Fruit fly (Drosophila melanogaster) whole organism, adult: ENCODE measurements around the gene Slh.

Source experiments
- CG11617 ChIP-seq: fragments of 200-800 bp; sonication (Bioruptor generic); optimal IDR thresholded peaks from 2 replicates; lab custom pipeline; 2017; ENCODE audit warnings: mild to moderate bottlenecking, missing biosample characterization, missing genetic modification reagents, missing genetic modification characterization
- CG12768 ChIP-seq: fragments of 200-800 bp; sonication (Bioruptor generic); optimal IDR thresholded peaks from 2 replicates; lab custom pipeline; 2017; ENCODE audit warnings: missing biosample characterization, missing genetic modification characterization, mild to moderate bottlenecking, moderate library complexity, missing genetic modification reagents
- CG33017 ChIP-seq: fragments of 200-800 bp; sonication (Bioruptor generic); optimal IDR thresholded peaks from 2 replicates; lab custom pipeline; 2018; ENCODE audit warnings: missing biosample characterization, mild to moderate bottlenecking, missing genetic modification characterization, moderate library complexity
- CG7045 ChIP-seq: fragments of 200-800 bp; sonication (Bioruptor generic); optimal IDR thresholded peaks from 2 replicates; lab custom pipeline; 2017; ENCODE audit warnings: missing biosample characterization, mild to moderate bottlenecking, missing genetic modification characterization
- CG7101 ChIP-seq: fragments of 200-800 bp; sonication (Bioruptor generic); optimal IDR thresholded peaks from 2 replicates; lab custom pipeline; 2018; ENCODE audit warnings: missing biosample characterization, mild to moderate bottlenecking, missing genetic modification characterization, moderate library complexity
- Clk ChIP-seq: fragments of 200-800 bp; sonication (Bioruptor generic); optimal IDR thresholded peaks from 2 replicates; lab custom pipeline; 2017; ENCODE audit warnings: missing biosample characterization, missing genetic modification characterization
- Crg-1 ChIP-seq: fragments of 200-800 bp; sonication (Bioruptor generic); optimal IDR thresholded peaks from 2 replicates; lab custom pipeline; 2016; ENCODE audit warnings: missing biosample characterization, missing genetic modification characterization
- Hr96 ChIP-seq: fragments of 200-800 bp; sonication (Bioruptor generic); optimal IDR thresholded peaks from 2 replicates; lab custom pipeline; 2016; ENCODE audit warnings: missing biosample characterization, missing genetic modification characterization
- Mnt ChIP-seq: fragments of 200-800 bp; sonication (Bioruptor generic); optimal IDR thresholded peaks from 2 replicates; lab custom pipeline; 2016; ENCODE audit warnings: missing biosample characterization, mild to moderate bottlenecking, missing genetic modification characterization
- cic ChIP-seq: fragments of 200-800 bp; sonication (Bioruptor generic); optimal IDR thresholded peaks from 2 replicates; lab custom pipeline; 2017; ENCODE audit warnings: missing biosample characterization, mild to moderate bottlenecking, missing genetic modification characterization, moderate library complexity
- cnc ChIP-seq, 2 experiments: fragments of >200 bp; optimal IDR thresholded peaks; 2 replicates each; lab custom pipeline; 2017
- kay ChIP-seq: fragments of 200-800 bp; sonication (Bioruptor generic); peaks from one replicate; lab custom pipeline; 2016; ENCODE audit warnings: missing biosample characterization, missing genetic modification characterization, borderline replicate concordance
- ovo ChIP-seq: fragments of 200-800 bp; sonication (Bioruptor generic); optimal IDR thresholded peaks from 2 replicates; lab custom pipeline; 2016; ENCODE audit warnings: missing biosample characterization, missing genetic modification characterization
- pad ChIP-seq: fragments of 200-800 bp; sonication (Bioruptor generic); optimal IDR thresholded peaks from 3 replicates; lab custom pipeline; 2017; ENCODE audit warnings: missing biosample characterization, missing genetic modification characterization, mild to moderate bottlenecking, moderate library complexity, missing genetic modification reagents
- tj ChIP-seq: fragments of 200-800 bp; sonication (Bioruptor generic); optimal IDR thresholded peaks from 3 replicates; lab custom pipeline; 2017; ENCODE audit warnings: missing biosample characterization, mild to moderate bottlenecking, missing genetic modification characterization, moderate library complexity

Gene Slh

dm6 chr2L:2448514-2448913 lies 44.0 kb downstream of the Slh start:
- TF ChIP-seq Mnt (GFP tag; lab: Kevin White, UChicago) (no peak), tj (GFP tag; lab: Kevin White, UChicago) (no peak), CG11617 (GFP tag; lab: Kevin White, UChicago) (no peak), cnc (optimal IDR thresholded peaks at IDR 0.05; lab: Kevin White, UChicago) (no peak), cic (no peak), kay (GFP tag; lab: Kevin White, UChicago) (no peak), CG7101 (tag; lab: Kevin White, UChicago) (no peak), CG33017 (tag; lab: Kevin White, UChicago) (no peak), CG12768 (no peak), Clk (GFP tag; lab: Kevin White, UChicago) (no peak)

- TF ChIP-seq Clk (GFP tag; lab: Kevin White, UChicago) (no peak), cic (no peak), kay (GFP tag; lab: Kevin White, UChicago) (no peak), ovo (GFP tag; lab: Kevin White, UChicago) (no peak), Mnt (GFP tag; lab: Kevin White, UChicago) (no peak), pad (GFP tag; lab: Kevin White, UChicago) (no peak), cnc (optimal IDR thresholded peaks at IDR 0.05; lab: Kevin White, UChicago) (no peak), Crg-1 (GFP tag; lab: Kevin White, UChicago) (no peak), CG7045 (GFP tag; lab: Kevin White, UChicago) (no peak), Hr96 (no peak), CG33017 (tag; lab: Kevin White, UChicago) (no peak)
Measured at dm6 chr2L:2438640-2439276, 53.7 kb downstream of the Slh start.
